Worm (Caenorhabditis elegans) whole organism, L4 larva: ENCODE data around the gene Y17G9A.3.
A peak's percentile ranks its signal among the peaks of the same experiment; 100 is the strongest.

Source experiments
- F44E2.7 ChIP-seq: fragments of 200-800 bp; sonication (Bioruptor generic); IDR thresholded peaks from 2 replicates; pipeline ENCODE4 v2.1.2; 2022; ENCODE audit warnings: missing genetic modification characterization, missing compliant biosample characterization
- F49E8.2 ChIP-seq: sonication (generic microtip); optimal IDR thresholded peaks from 2 replicates; lab custom pipeline; 2016; ENCODE audit warnings: missing compliant biosample characterization, mild to moderate bottlenecking, missing genetic modification characterization, borderline replicate concordance
- T26A8.4 ChIP-seq: fragments of 200-800 bp; sonication (Bioruptor generic); IDR thresholded peaks from 2 replicates; pipeline ENCODE4 v1.3.6; 2022; ENCODE audit warnings: missing genetic modification characterization, missing compliant biosample characterization
- Y105C5A.15 ChIP-seq: fragments of 200-800 bp; sonication (Bioruptor generic); IDR thresholded peaks from 2 replicates; pipeline ENCODE4 v1.3.6; 2022; ENCODE audit warnings: missing genetic modification characterization, missing compliant biosample characterization
- aha-1 ChIP-seq: fragments of 150-350 bp; peaks from one replicate; lab custom pipeline; 2014; ENCODE audit warnings: missing biosample characterization, missing genetic modification characterization
- ceh-28 ChIP-seq: fragments of 150-350 bp; optimal IDR thresholded peaks from 2 replicates; lab custom pipeline; 2014; ENCODE audit warnings: missing biosample characterization, missing genetic modification reagents, missing genetic modification characterization
- ctbp-1 ChIP-seq: fragments of 200-800 bp; sonication (Bioruptor generic); IDR thresholded peaks from 2 replicates; pipeline ENCODE4 v1.3.6; 2022; ENCODE audit warnings: missing genetic modification reagents, missing genetic modification characterization, missing compliant biosample characterization
- daf-16 ChIP-seq, 3 experiments: sonication (generic microtip); optimal IDR thresholded peaks; 2 replicates each; lab custom pipeline; 2016 to 2017; ENCODE audit warnings: missing genetic modification characterization in 3 of 3, missing genetic modification reagents in 3 of 3, mild to moderate bottlenecking in 2 of 3, missing compliant biosample characterization in 2 of 3, missing biosample characterization in 1 of 3, moderate library complexity in 1 of 3
- dmd-6 ChIP-seq: fragments of 200-800 bp; sonication (Bioruptor generic); IDR thresholded peaks from 2 replicates; pipeline ENCODE4 v1.3.6; 2022; ENCODE audit warnings: missing genetic modification reagents, missing genetic modification characterization, missing compliant biosample characterization
- dmd-9 ChIP-seq: fragments of 200-800 bp; sonication (Bioruptor generic); IDR thresholded peaks from 2 replicates; pipeline ENCODE4 v1.3.6; 2022; ENCODE audit warnings: missing genetic modification reagents, missing genetic modification characterization, missing compliant biosample characterization
- dve-1 ChIP-seq: sonication (generic microtip); optimal IDR thresholded peaks from 2 replicates; lab custom pipeline; 2017; ENCODE audit warnings: antibody characterized with exemption, mild to moderate bottlenecking, missing genetic modification characterization, missing compliant biosample characterization; ENCODE audit not compliant: insufficient read depth
- egl-43 ChIP-seq: fragments of 200-800 bp; sonication (Bioruptor generic); IDR thresholded peaks from 2 replicates; pipeline ENCODE4 v1.3.6; 2022; ENCODE audit warnings: missing genetic modification reagents, missing genetic modification characterization, missing compliant biosample characterization
- hif-1 ChIP-seq, 2 experiments: sonication (generic microtip); optimal IDR thresholded peaks; 2 replicates each; lab custom pipeline; 2016 to 2017; ENCODE audit warnings: missing compliant biosample characterization in 2 of 2, missing genetic modification characterization in 2 of 2, missing genetic modification reagents in 2 of 2, missing genotype in 2 of 2, mild to moderate bottlenecking in 1 of 2
- hlh-11 ChIP-seq: fragments of 200-800 bp; sonication (Bioruptor generic); optimal IDR thresholded peaks from 2 replicates; lab custom pipeline; 2018; ENCODE audit warnings: mild to moderate bottlenecking, missing genetic modification characterization, missing compliant biosample characterization
- hlh-30 ChIP-seq: sonication (generic microtip); optimal IDR thresholded peaks from 2 replicates; lab custom pipeline; 2017; ENCODE audit warnings: antibody characterized with exemption, mild to moderate bottlenecking, missing genetic modification characterization, missing compliant biosample characterization; ENCODE audit not compliant: insufficient read depth
- lim-7 ChIP-seq: fragments of 200-800 bp; sonication (Bioruptor generic); IDR thresholded peaks from 2 replicates; pipeline ENCODE4 v1.3.6; 2022; ENCODE audit warnings: missing genetic modification characterization, missing compliant biosample characterization
- lin-1 ChIP-seq: fragments of 200-800 bp; sonication (Bioruptor generic); IDR thresholded peaks from 2 replicates; pipeline ENCODE4 v1.3.6; 2022; ENCODE audit warnings: missing genetic modification reagents, missing genetic modification characterization, missing compliant biosample characterization
- lin-38 ChIP-seq: fragments of 200-800 bp; sonication (Bioruptor generic); IDR thresholded peaks from 2 replicates; pipeline ENCODE4 v1.3.6; 2022; ENCODE audit warnings: missing genetic modification reagents, missing genetic modification characterization, missing compliant biosample characterization
- lsy-2 ChIP-seq, 2 experiments: fragments of 150-350 bp in 1 of 2; sonication (generic microtip) in 1 of 2; optimal IDR thresholded peaks; 2 replicates each; lab custom pipeline; 2014 to 2017; ENCODE audit warnings: missing biosample characterization in 2 of 2, missing genetic modification characterization in 2 of 2
- madf-5 ChIP-seq, 2 experiments: fragments of 200-800 bp; sonication (Bioruptor generic); IDR thresholded peaks; 2 replicates each; pipeline ENCODE4 v1.3.6; 2022; ENCODE audit warnings: missing compliant biosample characterization in 2 of 2, missing genetic modification characterization in 2 of 2
- mdl-1 ChIP-seq, 2 experiments: fragments of 150-350 bp in 1 of 2; sonication (generic microtip) in 1 of 2; optimal IDR thresholded peaks; 2 replicates each; lab custom pipeline; 2014 to 2017; ENCODE audit warnings: missing biosample characterization in 2 of 2, missing genetic modification characterization in 2 of 2
- mdt-29 ChIP-seq: fragments of 200-800 bp; sonication (Bioruptor generic); IDR thresholded peaks from 2 replicates; pipeline ENCODE4 v1.3.6; 2022; ENCODE audit warnings: missing genetic modification reagents, missing genetic modification characterization, missing compliant biosample characterization
- nhr-237 ChIP-seq: sonication (generic microtip); optimal IDR thresholded peaks from 2 replicates; lab custom pipeline; 2017; ENCODE audit warnings: missing biosample characterization, missing genetic modification characterization
- nhr-25 ChIP-seq: sonication (generic microtip); optimal IDR thresholded peaks from 2 replicates; lab custom pipeline; 2017; ENCODE audit warnings: missing genetic modification characterization, mild to moderate bottlenecking, missing compliant biosample characterization, antibody characterized with exemption, moderate library complexity, borderline replicate concordance; ENCODE audit not compliant: insufficient read depth
- nhr-28 ChIP-seq: fragments of 150-350 bp; optimal IDR thresholded peaks from 2 replicates; lab custom pipeline; 2014; ENCODE audit warnings: missing biosample characterization, missing genetic modification characterization
- nhr-48 ChIP-seq: sonication (generic microtip); optimal IDR thresholded peaks from 2 replicates; lab custom pipeline; 2016; ENCODE audit warnings: mild to moderate bottlenecking, missing genetic modification characterization, missing compliant biosample characterization
- pha-4 ChIP-seq, 2 experiments: fragments of 150-350 bp in 1 of 2; fragments of 200-800 bp in 1 of 2; sonication (Bioruptor generic) in 1 of 2; IDR thresholded peaks in 1 of 2; optimal IDR thresholded peaks in 1 of 2; 2 replicates each; pipeline versions ENCODE4 v1.3.6 to Lab custom; 2014 to 2022; ENCODE audit warnings: missing genetic modification characterization in 2 of 2, missing genetic modification reagents in 2 of 2, missing biosample characterization in 1 of 2, missing compliant biosample characterization in 1 of 2
- php-3 ChIP-seq: fragments of 200-800 bp; sonication (Bioruptor generic); IDR thresholded peaks from 2 replicates; pipeline ENCODE4 v1.3.6; 2022; ENCODE audit warnings: missing genetic modification reagents, missing genetic modification characterization, missing compliant biosample characterization
- pqm-1 ChIP-seq: sonication (generic microtip); optimal IDR thresholded peaks from 2 replicates; lab custom pipeline; 2017; ENCODE audit warnings: missing biosample characterization, missing genetic modification characterization
- rbr-2 ChIP-seq: sonication (generic microtip); optimal IDR thresholded peaks from 2 replicates; lab custom pipeline; 2016; ENCODE audit warnings: missing genotype, missing genetic modification characterization, missing compliant biosample characterization
- snpc-1.2 ChIP-seq: fragments of 200-800 bp; sonication (Bioruptor generic); IDR thresholded peaks from 2 replicates; pipeline ENCODE4 v1.3.6; 2022; ENCODE audit warnings: missing genetic modification reagents, missing genetic modification characterization, missing compliant biosample characterization
- snpc-4 ChIP-seq: fragments of 150-350 bp; optimal IDR thresholded peaks from 2 replicates; lab custom pipeline; 2014; ENCODE audit warnings: missing biosample characterization, missing genetic modification characterization
- spr-3 ChIP-seq: fragments of 200-800 bp; sonication (Bioruptor generic); optimal IDR thresholded peaks from 2 replicates; lab custom pipeline; 2018; ENCODE audit warnings: mild to moderate bottlenecking, missing genetic modification characterization, missing compliant biosample characterization
- tra-1 ChIP-seq: fragments of 200-800 bp; sonication (Bioruptor generic); IDR thresholded peaks from 2 replicates; pipeline ENCODE4 v1.3.6; 2022; ENCODE audit warnings: missing genetic modification reagents, missing genetic modification characterization, missing compliant biosample characterization
- unc-62 ChIP-seq, 3 experiments: fragments of 150-350 bp in 1 of 3; sonication (generic microtip); optimal IDR thresholded peaks in 2 of 3; peaks in 1 of 3; 1 replicate in 1 of 3; 2 replicates in 2 of 3; lab custom pipeline; 2014 to 2017; ENCODE audit warnings: missing biosample characterization in 3 of 3, missing genetic modification characterization in 3 of 3, missing genetic modification reagents in 3 of 3, missing genotype in 1 of 3

Y17G9A.3 gene

ce11 chrIV:4821054-4821453 is 37.4 kb downstream of the Y17G9A.3 start, which contains the start of gene H06H21.8:
Gene H06H21.8 (minus strand): TSS chrIV:4821131.
- TF ChIP-seq madf-5 (GFP tag; IDR thresholded peaks at IDR 0.05; lab: Robert Waterston, UW) (no peak), mdl-1 (tag; optimal IDR thresholded peaks at IDR 0.05; lab: Kevin White, UChicago) (peak in 1 of 2 experiments; percentile 3), hlh-30 (peak; percentile 45), dve-1 (tag; lab: Kevin White, UChicago) (peak; percentile 83), dmd-6 (GFP tag; lab: Robert Waterston, UW) (peak; percentile 94), nhr-28 (tag; lab: Kevin White, UChicago) (peak; percentile 72), tra-1 (peak; percentile 72; the same call in 1 of the 2 replicates), aha-1 (tag; lab: Kevin White, UChicago) (peak; percentile 56), nhr-237 (tag; lab: Kevin White, UChicago) (no peak), php-3 (0 out of 2 replicates have a peak, but pooled peaks have one; percentile 37), ceh-28 (tag; lab: Kevin White, UChicago) (no peak), lsy-2 (tag; optimal IDR thresholded peaks at IDR 0.05; lab: Kevin White, UChicago) (no peak), hlh-11 (tag; lab: Kevin White, UChicago) (peak; percentile 70), mdt-29 (GFP tag; lab: Robert Waterston, UW) (no peak), nhr-48 (tag; lab: Kevin White, UChicago) (peak; percentile 29), lin-1 (GFP tag; lab: Robert Waterston, UW) (no peak), pqm-1 (tag; lab: Kevin White, UChicago) (peak; percentile 42), pha-4 (GFP tag; IDR thresholded peaks at IDR 0.05; lab: Robert Waterston, UW) (peak; percentile 42; the same call in 1 of the 2 replicates), pha-4 (tag; optimal IDR thresholded peaks at IDR 0.05; lab: Kevin White, UChicago) (no peak), hif-1 (tag; optimal IDR thresholded peaks at IDR 0.05; lab: Kevin White, UChicago) (no peak), lim-7 (no peak), egl-43 (no peak), daf-16 (GFP tag; optimal IDR thresholded peaks at IDR 0.05; lab: Kevin White, UChicago) (no peak), daf-16 (tag; optimal IDR thresholded peaks at IDR 0.05; lab: Kevin White, UChicago) (peak; percentile 70)

ce11 chrIV:4814185-4814584 is 44.3 kb downstream of the Y17G9A.3 start, which contains the start of gene srw-94:
Gene srw-94 (plus strand): TSS chrIV:4814485.
- TF ChIP-seq dmd-9 = no peak
- no peak for TF ChIP-seq ctbp-1
- no peak for TF ChIP-seq aha-1 (tag; lab: Kevin White, UChicago)
- no peak for TF ChIP-seq snpc-4 (tag; lab: Kevin White, UChicago)
- TF ChIP-seq F44E2.7 (GFP tag; lab: Robert Waterston, UW) = no peak

- TF ChIP-seq unc-62 (GFP tag; optimal IDR thresholded peaks at IDR 0.05 in 1 of 2; lab: Kevin White, UChicago) (peak in 1 of 2 experiments; percentile 36), unc-62 (tag; optimal IDR thresholded peaks at IDR 0.05; lab: Kevin White, UChicago) (no peak), T26A8.4 (GFP tag; lab: Robert Waterston, UW) (peak; percentile 18; the same call in 1 of the 2 replicates), F49E8.2 (peak; percentile 22), snpc-1.2 (GFP tag; lab: Robert Waterston, UW) (peak; percentile 85; the same call in 1 of the 2 replicates), rbr-2 (tag; lab: Kevin White, UChicago) (no peak), Y105C5A.15 (peak; percentile 57; the same call in 1 of the 2 replicates), lsy-2 (tag; optimal IDR thresholded peaks at IDR 0.05; lab: Kevin White, UChicago) (peak in 1 of 2 experiments; percentile 3), lin-38 (peak; percentile 60), nhr-25 (no peak), spr-3 (GFP tag; lab: Kevin White, UChicago) (no peak)
These were observed 46.6 kb downstream of the Y17G9A.3 start, which contains the start of gene srw-95 for ce11 chrIV:4811863-4812262. Gene srw-95 (plus strand): TSS chrIV:4812075.
